Worm (Caenorhabditis elegans) whole organism, L4 larva: ENCODE results near the gene C35B1.8.

Experiments
- D1046.2 ChIP-seq: fragments of 200-800 bp; sonication (Bioruptor generic); IDR thresholded peaks from 2 replicates; pipeline ENCODE4 v1.3.6; 2022; ENCODE audit warnings: missing genetic modification characterization, missing compliant biosample characterization
- F10B5.3 ChIP-seq: sonication (generic microtip); optimal IDR thresholded peaks from 2 replicates; lab custom pipeline; 2016; ENCODE audit warnings: mild to moderate bottlenecking, missing genetic modification characterization, missing compliant biosample characterization
- F37D6.2 ChIP-seq: sonication (generic microtip); optimal IDR thresholded peaks from 2 replicates; lab custom pipeline; 2016; ENCODE audit warnings: mild to moderate bottlenecking, missing genetic modification characterization, missing compliant biosample characterization
- T20F7.1 ChIP-seq: fragments of 200-800 bp; sonication (Bioruptor generic); optimal IDR thresholded peaks from 2 replicates; lab custom pipeline; 2018; ENCODE audit warnings: mild to moderate bottlenecking, missing genetic modification characterization, missing compliant biosample characterization
- Y105C5A.15 ChIP-seq: fragments of 200-800 bp; sonication (Bioruptor generic); IDR thresholded peaks from 2 replicates; pipeline ENCODE4 v1.3.6; 2022; ENCODE audit warnings: missing genetic modification characterization, missing compliant biosample characterization
- ZK337.2 ChIP-seq: fragments of 200-800 bp; sonication (Bioruptor generic); IDR thresholded peaks from 2 replicates; pipeline ENCODE4 v1.3.6; 2022; ENCODE audit warnings: missing genetic modification reagents, missing genetic modification characterization, missing compliant biosample characterization
- ZK546.5 ChIP-seq, 2 experiments: sonication (generic microtip); optimal IDR thresholded peaks; 2 replicates each; lab custom pipeline; 2017; ENCODE audit warnings: missing biosample characterization in 2 of 2, missing genetic modification characterization in 2 of 2
- ama-1 ChIP-seq: fragments of 150-350 bp; optimal IDR thresholded peaks from 2 replicates; lab custom pipeline; 2014; ENCODE audit warnings: inconsistent platforms, mixed read lengths
- arid-1 ChIP-seq: fragments of 200-800 bp; sonication (Bioruptor generic); conservative IDR thresholded peaks from 2 replicates; pipeline ENCODE4 v1.3.6; 2022; ENCODE audit warnings: missing genetic modification reagents, missing genetic modification characterization, missing compliant biosample characterization
- attf-4 ChIP-seq: sonication (generic microtip); optimal IDR thresholded peaks from 3 replicates; lab custom pipeline; 2017; ENCODE audit warnings: missing biosample characterization, missing genetic modification characterization
- ceh-44 ChIP-seq: fragments of 200-800 bp; sonication (Bioruptor generic); IDR thresholded peaks from 2 replicates; pipeline ENCODE4 v1.3.6; 2022; ENCODE audit warnings: missing genetic modification reagents, missing genetic modification characterization, missing compliant biosample characterization
- ces-1 ChIP-seq: fragments of 150-350 bp; sonication (generic microtip); optimal IDR thresholded peaks from 4 replicates; lab custom pipeline; 2014; ENCODE audit warnings: missing biosample characterization, missing genetic modification reagents, missing genetic modification characterization
- cey-2 ChIP-seq: sonication (generic microtip); optimal IDR thresholded peaks from 3 replicates; lab custom pipeline; 2017; ENCODE audit warnings: missing genetic modification characterization, mild to moderate bottlenecking, missing compliant biosample characterization, antibody characterized with exemption, borderline replicate concordance; ENCODE audit not compliant: insufficient read depth
- daf-12 ChIP-seq: fragments of 150-350 bp; optimal IDR thresholded peaks from 2 replicates; lab custom pipeline; 2014; ENCODE audit warnings: missing biosample characterization, missing genetic modification reagents, missing genetic modification characterization
- daf-16 ChIP-seq, 3 experiments: sonication (generic microtip); optimal IDR thresholded peaks; 2 replicates each; lab custom pipeline; 2016 to 2017; ENCODE audit warnings: missing genetic modification characterization in 3 of 3, missing genetic modification reagents in 3 of 3, mild to moderate bottlenecking in 2 of 3, missing compliant biosample characterization in 2 of 3, missing biosample characterization in 1 of 3, moderate library complexity in 1 of 3
- daf-19 ChIP-seq: fragments of 200-800 bp; sonication (Bioruptor generic); conservative IDR thresholded peaks from 2 replicates; pipeline ENCODE4 v1.3.6; 2022; ENCODE audit warnings: missing genetic modification characterization, missing compliant biosample characterization
- dmd-6 ChIP-seq: fragments of 200-800 bp; sonication (Bioruptor generic); IDR thresholded peaks from 2 replicates; pipeline ENCODE4 v1.3.6; 2022; ENCODE audit warnings: missing genetic modification reagents, missing genetic modification characterization, missing compliant biosample characterization
- dmd-8 ChIP-seq: fragments of 200-800 bp; sonication (Bioruptor generic); IDR thresholded peaks from 2 replicates; pipeline ENCODE4 v1.3.6; 2022; ENCODE audit warnings: missing genetic modification characterization, missing compliant biosample characterization
- dve-1 ChIP-seq: sonication (generic microtip); optimal IDR thresholded peaks from 2 replicates; lab custom pipeline; 2017; ENCODE audit warnings: antibody characterized with exemption, mild to moderate bottlenecking, missing genetic modification characterization, missing compliant biosample characterization; ENCODE audit not compliant: insufficient read depth
- egl-43 ChIP-seq: fragments of 200-800 bp; sonication (Bioruptor generic); IDR thresholded peaks from 2 replicates; pipeline ENCODE4 v1.3.6; 2022; ENCODE audit warnings: missing genetic modification reagents, missing genetic modification characterization, missing compliant biosample characterization
- hlh-11 ChIP-seq: fragments of 200-800 bp; sonication (Bioruptor generic); optimal IDR thresholded peaks from 2 replicates; lab custom pipeline; 2018; ENCODE audit warnings: mild to moderate bottlenecking, missing genetic modification characterization, missing compliant biosample characterization
- hmg-1.1 ChIP-seq: fragments of 200-800 bp; sonication (Bioruptor generic); IDR thresholded peaks from 2 replicates; pipeline ENCODE4 v1.3.6; 2022; ENCODE audit warnings: missing genetic modification reagents, missing genetic modification characterization, missing compliant biosample characterization
- lim-7 ChIP-seq: fragments of 200-800 bp; sonication (Bioruptor generic); IDR thresholded peaks from 2 replicates; pipeline ENCODE4 v1.3.6; 2022; ENCODE audit warnings: missing genetic modification characterization, missing compliant biosample characterization
- lin-13 ChIP-seq: fragments of 150-350 bp; optimal IDR thresholded peaks from 2 replicates; lab custom pipeline; 2014; ENCODE audit warnings: missing biosample characterization, missing genetic modification reagents, missing genetic modification characterization
- lin-15B ChIP-seq: fragments of 150-350 bp; sonication (generic microtip); optimal IDR thresholded peaks from 3 replicates; lab custom pipeline; 2014; ENCODE audit warnings: missing biosample characterization, missing genetic modification characterization
- lin-29 ChIP-seq: fragments of 200-800 bp; sonication (Bioruptor generic); IDR thresholded peaks from 2 replicates; pipeline ENCODE4 v1.3.6; 2022; ENCODE audit warnings: missing genetic modification reagents, missing genetic modification characterization, missing compliant biosample characterization
- lin-39 ChIP-seq: fragments of 150-350 bp; optimal IDR thresholded peaks from 2 replicates; lab custom pipeline; 2014; ENCODE audit warnings: missing biosample characterization, missing genetic modification reagents, missing genetic modification characterization
- lsy-2 ChIP-seq, 2 experiments: fragments of 150-350 bp in 1 of 2; sonication (generic microtip) in 1 of 2; optimal IDR thresholded peaks; 2 replicates each; lab custom pipeline; 2014 to 2017; ENCODE audit warnings: missing biosample characterization in 2 of 2, missing genetic modification characterization in 2 of 2
- madf-5 ChIP-seq, 2 experiments: fragments of 200-800 bp; sonication (Bioruptor generic); IDR thresholded peaks; 2 replicates each; pipeline ENCODE4 v1.3.6; 2022; ENCODE audit warnings: missing compliant biosample characterization in 2 of 2, missing genetic modification characterization in 2 of 2
- madf-9 ChIP-seq: fragments of 200-800 bp; sonication (Bioruptor generic); conservative IDR thresholded peaks from 2 replicates; pipeline ENCODE4 v1.3.6; 2022; ENCODE audit warnings: missing genetic modification reagents, missing genetic modification characterization, missing compliant biosample characterization
- mxl-2 ChIP-seq: fragments of 200-800 bp; sonication (Bioruptor generic); conservative IDR thresholded peaks from 2 replicates; pipeline ENCODE4 v1.3.6; 2022; ENCODE audit warnings: missing genetic modification reagents, missing genetic modification characterization, missing compliant biosample characterization
- mxl-3 ChIP-seq: fragments of 200-800 bp; sonication (Bioruptor generic); optimal IDR thresholded peaks from 2 replicates; lab custom pipeline; 2018; ENCODE audit warnings: mild to moderate bottlenecking, missing genetic modification characterization, missing compliant biosample characterization
- nhr-10 ChIP-seq: fragments of 150-350 bp; optimal IDR thresholded peaks from 2 replicates; lab custom pipeline; 2014; ENCODE audit warnings: missing biosample characterization, missing genetic modification characterization
- nhr-102 ChIP-seq: sonication (generic microtip); optimal IDR thresholded peaks from 2 replicates; lab custom pipeline; 2016; ENCODE audit warnings: mild to moderate bottlenecking, missing genetic modification characterization, moderate library complexity, missing compliant biosample characterization
- nhr-25 ChIP-seq: sonication (generic microtip); optimal IDR thresholded peaks from 2 replicates; lab custom pipeline; 2017; ENCODE audit warnings: missing genetic modification characterization, mild to moderate bottlenecking, missing compliant biosample characterization, antibody characterized with exemption, moderate library complexity, borderline replicate concordance; ENCODE audit not compliant: insufficient read depth
- nhr-41 ChIP-seq: fragments of 200-800 bp; sonication (Bioruptor generic); IDR thresholded peaks from 2 replicates; pipeline ENCODE4 v1.3.6; 2022; ENCODE audit warnings: missing genetic modification reagents, missing genetic modification characterization, missing compliant biosample characterization
- nhr-77 ChIP-seq: fragments of 150-350 bp; optimal IDR thresholded peaks from 2 replicates; lab custom pipeline; 2014; ENCODE audit warnings: missing biosample characterization, missing genetic modification characterization
- set-16 ChIP-seq: fragments of 200-800 bp; sonication (Bioruptor generic); IDR thresholded peaks from 2 replicates; pipeline ENCODE4 v1.3.6; 2022; ENCODE audit warnings: missing genetic modification reagents, missing genetic modification characterization, missing compliant biosample characterization
- snpc-1.2 ChIP-seq: fragments of 200-800 bp; sonication (Bioruptor generic); IDR thresholded peaks from 2 replicates; pipeline ENCODE4 v1.3.6; 2022; ENCODE audit warnings: missing genetic modification reagents, missing genetic modification characterization, missing compliant biosample characterization
- snpc-4 ChIP-seq: fragments of 150-350 bp; optimal IDR thresholded peaks from 2 replicates; lab custom pipeline; 2014; ENCODE audit warnings: missing biosample characterization, missing genetic modification characterization
- spr-1 ChIP-seq: sonication (generic microtip); optimal IDR thresholded peaks from 2 replicates; lab custom pipeline; 2016; ENCODE audit warnings: mild to moderate bottlenecking, missing genetic modification characterization, missing compliant biosample characterization
- tra-1 ChIP-seq: fragments of 200-800 bp; sonication (Bioruptor generic); IDR thresholded peaks from 2 replicates; pipeline ENCODE4 v1.3.6; 2022; ENCODE audit warnings: missing genetic modification reagents, missing genetic modification characterization, missing compliant biosample characterization
- unc-130 ChIP-seq: sonication (generic microtip); optimal IDR thresholded peaks from 2 replicates; lab custom pipeline; 2016; ENCODE audit warnings: missing genetic modification reagents, missing genetic modification characterization, missing compliant biosample characterization
- vab-7 ChIP-seq: fragments of 200-800 bp; sonication (Bioruptor generic); IDR thresholded peaks from 2 replicates; pipeline ENCODE4 v1.3.6; 2022; ENCODE audit warnings: missing genetic modification reagents, missing genetic modification characterization, missing compliant biosample characterization
- zfp-2 ChIP-seq: sonication (generic microtip); optimal IDR thresholded peaks from 2 replicates; lab custom pipeline; 2016; ENCODE audit warnings: mild to moderate bottlenecking, missing genetic modification characterization, missing compliant biosample characterization
- zip-11 ChIP-seq: fragments of 200-800 bp; sonication (Bioruptor generic); IDR thresholded peaks from 2 replicates; pipeline ENCODE4 v1.3.6; 2022; ENCODE audit warnings: missing genetic modification characterization, missing compliant biosample characterization
- zip-2 ChIP-seq: fragments of 150-350 bp; optimal IDR thresholded peaks from 2 replicates; lab custom pipeline; 2014; ENCODE audit warnings: missing biosample characterization, missing genetic modification characterization
- ztf-11 ChIP-seq: fragments of 150-350 bp; optimal IDR thresholded peaks from 2 replicates; lab custom pipeline; 2014; ENCODE audit warnings: missing biosample characterization, missing genetic modification characterization
- ztf-7 ChIP-seq: fragments of 150-350 bp; optimal IDR thresholded peaks from 2 replicates; lab custom pipeline; 2014; ENCODE audit warnings: missing biosample characterization, missing genetic modification characterization

The C35B1.8 gene

DNA sequence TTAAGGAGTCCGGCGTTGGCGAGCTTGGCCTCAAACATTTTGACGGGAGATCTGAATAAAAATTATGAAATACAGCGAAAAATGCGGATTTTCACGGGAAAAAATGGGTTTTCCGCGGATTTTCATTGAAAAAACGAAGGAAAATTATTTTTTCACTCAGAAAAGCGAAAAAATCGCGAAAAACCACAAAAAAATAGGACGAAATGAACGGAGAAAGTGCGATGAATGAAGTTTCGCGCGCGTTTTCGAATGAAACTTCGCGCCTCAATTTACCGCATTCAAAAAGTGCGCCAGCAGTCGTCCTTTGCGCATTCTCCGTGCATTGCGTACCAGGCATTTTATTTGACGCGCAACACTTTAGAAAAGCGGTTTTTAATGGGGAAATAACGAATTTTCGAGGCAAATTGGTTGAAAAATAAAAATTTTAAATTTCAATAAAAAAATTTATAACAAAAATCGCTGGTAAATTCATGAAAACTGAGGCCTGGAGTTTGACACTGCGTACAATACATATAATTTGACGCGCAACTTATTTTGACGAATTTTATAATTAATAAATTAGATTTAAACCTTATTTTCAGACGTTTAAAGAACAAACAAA lies 29.3 kb downstream of the C35B1.8 start, which contains the start of gene pcn-1 (continued):
- TF ChIP-seq snpc-4 (tag; lab: Kevin White, UChicago) (no peak), nhr-102 (tag; lab: Kevin White, UChicago) (peak; percentile 96), lin-29 (GFP tag; lab: Robert Waterston, UW) (peak; percentile 88), hmg-1.1 (peak; percentile 92), ZK546.5 (tag; optimal IDR thresholded peaks at IDR 0.05; lab: Kevin White, UChicago) (no peak), lin-15B (peak; percentile 49), ztf-7 (tag; lab: Kevin White, UChicago) (peak; percentile 78), mxl-2 (GFP tag; lab: Robert Waterston, UW) (peak; percentile 84), vab-7 (GFP tag; lab: Robert Waterston, UW) (peak; percentile 57), T20F7.1 (GFP tag; lab: Kevin White, UChicago) (no peak), snpc-1.2 (GFP tag; lab: Robert Waterston, UW) (peak; percentile 85), Y105C5A.15 (GFP tag; lab: Robert Waterston, UW) (0 out of 2 replicates have a peak, but pooled peaks have one; percentile 43), daf-16 (GFP tag; optimal IDR thresholded peaks at IDR 0.05; lab: Kevin White, UChicago) (peak; percentile 42 to 90), daf-16 (tag; optimal IDR thresholded peaks at IDR 0.05; lab: Kevin White, UChicago) (peak; percentile 31), daf-12 (tag; lab: Kevin White, UChicago) (no peak), unc-130 (peak; percentile 91), daf-19 (GFP tag; lab: Robert Waterston, UW) (peak; percentile 91), D1046.2 (GFP tag; lab: Robert Waterston, UW) (peak; percentile 64; the same call in 1 of the 2 replicates), dmd-6 (GFP tag; lab: Robert Waterston, UW) (peak; percentile 93), lin-39 (tag; lab: Kevin White, UChicago) (no peak), hlh-11 (tag; lab: Kevin White, UChicago) (peak; percentile 94), mxl-3 (GFP tag; lab: Kevin White, UChicago) (peak; percentile 36), zfp-2 (peak; percentile 79), spr-1 (tag; lab: Kevin White, UChicago) (peak; percentile 93), nhr-25 (tag; lab: Kevin White, UChicago) (peak; percentile 69), zip-11 (GFP tag; lab: Robert Waterston, UW) (no peak), dmd-8 (GFP tag; lab: Robert Waterston, UW) (0 out of 2 replicates have a peak, but pooled peaks have one; percentile 35), set-16 (GFP tag; lab: Robert Waterston, UW) (peak; percentile 48; the same call in 1 of the 2 replicates), F10B5.3 (tag; lab: Kevin White, UChicago) (peak; percentile 87), nhr-10 (no peak), egl-43 (GFP tag; lab: Robert Waterston, UW) (peak; percentile 85), ceh-44 (GFP tag; lab: Robert Waterston, UW) (peak; percentile 65; the same call in 1 of the 2 replicates), lim-7 (GFP tag; lab: Robert Waterston, UW) (no peak), tra-1 (GFP tag; lab: Robert Waterston, UW) (peak; percentile 86), dve-1 (tag; lab: Kevin White, UChicago) (peak; percentile 96), lin-13 (GFP tag; lab: Kevin White, UChicago) (peak; percentile 82), F37D6.2 (tag; lab: Kevin White, UChicago) (peak; percentile 94), ZK337.2 (peak; percentile 67), ztf-11 (tag; lab: Kevin White, UChicago) (no peak), nhr-41 (no peak), nhr-77 (peak; percentile 89), zip-2 (tag; lab: Kevin White, UChicago) (peak; percentile 62), arid-1 (GFP tag; lab: Robert Waterston, UW) (peak; percentile 85), ces-1 (GFP tag; lab: Kevin White, UChicago) (no peak), cey-2 (tag; lab: Kevin White, UChicago) (no peak), madf-5 (GFP tag; IDR thresholded peaks at IDR 0.05; lab: Robert Waterston, UW) (no peak), madf-9 (GFP tag; lab: Robert Waterston, UW) (peak; percentile 86), lsy-2 (tag; optimal IDR thresholded peaks at IDR 0.05; lab: Kevin White, UChicago) (peak; percentile 68 to 96), attf-4 (tag; lab: Kevin White, UChicago) (no peak), ama-1 (lab: Kevin White, UChicago) (peak; percentile 70)
